Fruit fly (Drosophila melanogaster): ENCODE results near the gene CG9953.

The CG9953 gene

dm6 chr3L:6988942-6989569 is 19.6 kb downstream of the CG9953 start (continued):
- TF ChIP-seq Camta (GFP tag; optimal IDR thresholded peaks at IDR 0.05) = peak; percentile 79
- TF ChIP-seq amos (GFP tag; IDR thresholded peaks at IDR 0.05; ENCODE audit: partially characterized antibody) = no peak
- TF ChIP-seq zf30C (GFP tag; optimal IDR thresholded peaks at IDR 0.05) = no peak
- TF ChIP-seq salm (tag; optimal IDR thresholded peaks at IDR 0.05) = peak; percentile 65
- TF ChIP-seq E2f1 (GFP tag; IDR thresholded peaks at IDR 0.05) = peak; percentile 83
- peak; percentile 27 for TF ChIP-seq CHES-1-like (GFP tag; optimal IDR thresholded peaks at IDR 0.05)
- peak; percentile 94 for TF ChIP-seq BtbVII (GFP tag; optimal IDR thresholded peaks at IDR 0.05)
- TF ChIP-seq Atf-2 (GFP tag; optimal IDR thresholded peaks at IDR 0.05) = peak; percentile 49
- TF ChIP-seq Hsf (GFP tag; optimal IDR thresholded peaks at IDR 0.05) = peak; percentile 71
- TF ChIP-seq ap (GFP tag; IDR thresholded peaks at IDR 0.05) = peak; percentile 42; the same call in 1 of the 2 replicates
- TF ChIP-seq CG14710 (tag; optimal IDR thresholded peaks at IDR 0.05) = peak; percentile 97
- TF ChIP-seq CG31224 (GFP tag; IDR thresholded peaks at IDR 0.05) = peak; percentile 68
- TF ChIP-seq CG8281 (tag; optimal IDR thresholded peaks at IDR 0.05) = peak; percentile 81
- TF ChIP-seq ac (GFP tag; optimal IDR thresholded peaks at IDR 0.05) = peak; percentile 65
- peak; percentile 97 for TF ChIP-seq Nf-YC (tag; optimal IDR thresholded peaks at IDR 0.05)
- TF ChIP-seq cas (GFP tag; IDR thresholded peaks at IDR 0.05) = no peak
- TF ChIP-seq maf-S (GFP tag; optimal IDR thresholded peaks at IDR 0.05) = peak; percentile 43
- peak; percentile 32 for TF ChIP-seq CG8765 (GFP tag; IDR thresholded peaks at IDR 0.05)
- peak; percentile 82 for TF ChIP-seq ATbp (GFP tag; optimal IDR thresholded peaks at IDR 0.05)
- TF ChIP-seq exex (tag; optimal IDR thresholded peaks at IDR 0.05) = peak; percentile 64
- peak; percentile 83; the same call in 1 of the 2 replicates for TF ChIP-seq ranshi (GFP tag; IDR thresholded peaks at IDR 0.05)
- peak; percentile 94 for TF ChIP-seq Meics (GFP tag; optimal IDR thresholded peaks at IDR 0.05)
- peak; percentile 82 for TF ChIP-seq CG10274 (GFP tag; optimal IDR thresholded peaks at IDR 0.05)
- peak; percentile 69; the same call in 1 of the 3 replicates for TF ChIP-seq C15 (GFP tag; IDR thresholded peaks at IDR 0.05)
- TF ChIP-seq CG13624 (GFP tag; optimal IDR thresholded peaks at IDR 0.05) = peak; percentile 78
- TF ChIP-seq Hr78 (GFP tag; optimal IDR thresholded peaks at IDR 0.05) = peak in 1 of 2 experiments; percentile 93
- TF ChIP-seq CG3838 (GFP tag; optimal IDR thresholded peaks at IDR 0.05) = no peak
- TF ChIP-seq CG3065 (GFP tag; optimal IDR thresholded peaks at IDR 0.05) = peak; percentile 66
- TF ChIP-seq CG1647 (GFP tag; optimal IDR thresholded peaks at IDR 0.05) = no peak
- peak; percentile 33 for TF ChIP-seq CG17186 (GFP tag; optimal IDR thresholded peaks at IDR 0.05)
- TF ChIP-seq CG7987 (GFP tag; optimal IDR thresholded peaks at IDR 0.05) = peak; percentile 8
- TF ChIP-seq CG33557 (GFP tag; optimal IDR thresholded peaks at IDR 0.05) = peak; percentile 87
- TF ChIP-seq CG7928 (GFP tag; optimal IDR thresholded peaks at IDR 0.05) = peak; percentile 61
- TF ChIP-seq prd (optimal IDR thresholded peaks at IDR 0.05) = no peak
- peak; percentile 87 for TF ChIP-seq prd (GFP tag; IDR thresholded peaks at IDR 0.05)
- peak; percentile 52; the same call in 1 of the 2 replicates for TF ChIP-seq CG11085 (GFP tag; IDR thresholded peaks at IDR 0.05)
- peak; percentile 53 for TF ChIP-seq CG5245 (GFP tag; optimal IDR thresholded peaks at IDR 0.05)
- peak; percentile 7 for TF ChIP-seq schlank (tag; optimal IDR thresholded peaks at IDR 0.05)
- TF ChIP-seq phol (tag; optimal IDR thresholded peaks at IDR 0.05) = peak; percentile 97
- no peak for TF ChIP-seq CG12744 (GFP tag; optimal IDR thresholded peaks at IDR 0.05)
- no peak for TF ChIP-seq hbn (GFP tag; IDR thresholded peaks at IDR 0.05; ENCODE audit: partially characterized antibody)
- TF ChIP-seq run (tag; optimal IDR thresholded peaks at IDR 0.05) = peak; percentile 68
- no peak for TF ChIP-seq mld (GFP tag; IDR thresholded peaks at IDR 0.05; ENCODE audit: partially characterized antibody)
- no peak for TF ChIP-seq aop (GFP tag; IDR thresholded peaks at IDR 0.05)
- peak in 1 of 3 experiments; percentile 97 for TF ChIP-seq lola (GFP tag; optimal IDR thresholded peaks at IDR 0.05)
- peak; percentile 80 for TF ChIP-seq trh (GFP tag; optimal IDR thresholded peaks at IDR 0.05)
- TF ChIP-seq unc-4 (GFP tag; IDR thresholded peaks at IDR 0.05; ENCODE audit: partially characterized antibody) = no peak
- TF ChIP-seq CG10209 (GFP tag; optimal IDR thresholded peaks at IDR 0.05) = peak; percentile 94
- peak; percentile 58 for TF ChIP-seq CG2116 (GFP tag; optimal IDR thresholded peaks at IDR 0.05)

All from whole organism, embryonic.